Fruit fly (Drosophila melanogaster): ENCODE data around the gene CG32365.

Gene CG32365

DNA sequence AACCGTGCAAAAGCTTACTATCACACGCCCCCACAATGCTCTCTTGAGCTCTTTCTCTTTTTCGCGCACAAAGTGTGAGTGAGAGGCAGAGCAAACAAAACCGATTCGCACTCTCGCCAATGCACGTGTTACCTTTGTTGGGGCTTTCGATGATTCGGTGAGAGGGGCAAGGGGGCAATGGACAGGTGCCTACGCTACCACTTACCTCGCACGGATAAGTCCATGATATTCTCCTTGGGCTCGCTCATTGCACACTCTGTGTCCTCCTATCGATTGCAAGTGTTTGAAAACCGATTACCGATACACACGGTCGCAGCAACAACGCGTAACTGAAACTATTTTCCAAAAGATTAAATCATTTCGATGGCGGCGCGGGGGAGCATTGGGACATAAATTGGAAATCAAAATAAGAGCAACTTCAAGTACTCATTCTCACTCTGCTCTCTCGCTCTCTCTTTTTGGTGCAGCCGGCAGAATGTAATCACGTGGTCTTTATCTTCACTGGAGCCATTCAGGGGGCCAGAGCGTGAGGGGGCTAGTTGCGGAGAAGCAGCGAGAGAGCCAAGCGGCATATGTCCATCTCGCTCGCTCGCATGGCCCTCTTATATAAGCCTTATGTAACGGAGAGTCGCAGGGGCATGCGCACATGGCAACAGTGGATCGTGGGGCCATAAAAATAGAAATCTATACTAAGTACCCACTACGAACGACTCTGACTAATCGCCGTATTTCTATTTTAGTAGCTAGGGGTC is 1.6 kb upstream of the CG32365 start, which contains the start of gene Pdp1 (continued):
- TF ChIP-seq h (optimal IDR thresholded peaks at IDR 0.05) = no peak
- TF ChIP-seq CG6175 (GFP tag; IDR thresholded peaks at IDR 0.05) = no peak
- peak; percentile 42 for TF ChIP-seq tap (tag; optimal IDR thresholded peaks at IDR 0.05)
- TF ChIP-seq chif (GFP tag; optimal IDR thresholded peaks at IDR 0.05) = no peak
- peak; percentile 64 for TF ChIP-seq GATAe (GFP tag; conservative IDR thresholded peaks at IDR 0.05)
- TF ChIP-seq CG8290 (GFP tag; optimal IDR thresholded peaks at IDR 0.05) = no peak
- TF ChIP-seq CG8290 (tag; optimal IDR thresholded peaks at IDR 0.05) = peak; percentile 22 to 86
- TF ChIP-seq jigr1 (GFP tag; IDR thresholded peaks at IDR 0.05) = no peak
- TF ChIP-seq slp2 (GFP tag; optimal IDR thresholded peaks at IDR 0.05) = no peak
- TF ChIP-seq CTCF (GFP tag; optimal IDR thresholded peaks at IDR 0.05) = no peak
- no peak for TF ChIP-seq CG2889 (GFP tag; IDR thresholded peaks at IDR 0.05)
- TF ChIP-seq BtbVII (GFP tag; optimal IDR thresholded peaks at IDR 0.05) = peak; percentile 22
- TF ChIP-seq Asciz (GFP tag; optimal IDR thresholded peaks at IDR 0.05) = no peak
- no peak for TF ChIP-seq CG5245 (GFP tag; optimal IDR thresholded peaks at IDR 0.05)
- TF ChIP-seq MTF-1 (GFP tag; optimal IDR thresholded peaks at IDR 0.05; ENCODE audit: borderline replicate concordance) = no peak
- peak; percentile 58 for TF ChIP-seq gcm (GFP tag; optimal IDR thresholded peaks at IDR 0.05)
- TF ChIP-seq CG7928 (GFP tag; optimal IDR thresholded peaks at IDR 0.05) = no peak
- no peak for TF ChIP-seq Side (GFP tag; optimal IDR thresholded peaks at IDR 0.05)
- TF ChIP-seq HLHmδ (GFP tag; optimal IDR thresholded peaks at IDR 0.05) = peak; percentile 32
- TF ChIP-seq yki (optimal IDR thresholded peaks at IDR 0.05) = peak; percentile 60
- peak; percentile 98 for TF ChIP-seq Hey (tag; optimal IDR thresholded peaks at IDR 0.05)
- no peak for TF ChIP-seq luna (GFP tag; optimal IDR thresholded peaks at IDR 0.05)
- no peak for TF ChIP-seq maf-S (GFP tag; optimal IDR thresholded peaks at IDR 0.05)
- TF ChIP-seq ap (GFP tag; IDR thresholded peaks at IDR 0.05) = no peak
- TF ChIP-seq sim (GFP tag; IDR thresholded peaks at IDR 0.05) = no peak
- TF ChIP-seq Six4 (GFP tag; optimal IDR thresholded peaks at IDR 0.05) = no peak
- no peak for TF ChIP-seq NK7.1 (GFP tag; optimal IDR thresholded peaks at IDR 0.05)
- TF ChIP-seq CG11085 (GFP tag; IDR thresholded peaks at IDR 0.05) = no peak
- TF ChIP-seq CG4360 (GFP tag; IDR thresholded peaks at IDR 0.05) = no peak
- TF ChIP-seq CG1602 (GFP tag; optimal IDR thresholded peaks at IDR 0.05) = no peak
- TF ChIP-seq Ets97D (GFP tag; optimal IDR thresholded peaks at IDR 0.05) = no peak
- no peak for TF ChIP-seq CG1792 (GFP tag; optimal IDR thresholded peaks at IDR 0.05)
- no peak for TF ChIP-seq CG7786 (GFP tag; optimal IDR thresholded peaks at IDR 0.05)
- no peak for TF ChIP-seq Doc2 (GFP tag; IDR thresholded peaks at IDR 0.05)
- TF ChIP-seq tgo (GFP tag; IDR thresholded peaks at IDR 0.05) = no peak
- TF ChIP-seq CG6254 (GFP tag; optimal IDR thresholded peaks at IDR 0.05) = no peak
- peak; percentile 54 for TF ChIP-seq Bgb (GFP tag; IDR thresholded peaks at IDR 0.05; ENCODE audit: partially characterized antibody)
- TF ChIP-seq dpn (GFP tag; optimal IDR thresholded peaks at IDR 0.05) = no peak
- TF ChIP-seq CG16815 (GFP tag; optimal IDR thresholded peaks at IDR 0.05) = no peak
- no peak for TF ChIP-seq CG18599 (GFP tag; optimal IDR thresholded peaks at IDR 0.05)
- TF ChIP-seq CG14710 (tag; optimal IDR thresholded peaks at IDR 0.05) = no peak
- peak; percentile 14 for TF ChIP-seq CG4424 (GFP tag; optimal IDR thresholded peaks at IDR 0.05)
- TF ChIP-seq CG15601 (tag; optimal IDR thresholded peaks at IDR 0.05) = no peak
- no peak for TF ChIP-seq slou (GFP tag; optimal IDR thresholded peaks at IDR 0.05)
- no peak for TF ChIP-seq mam (GFP tag; optimal IDR thresholded peaks at IDR 0.05)
- TF ChIP-seq CG30020 (tag; optimal IDR thresholded peaks at IDR 0.05) = no peak
- TF ChIP-seq nmo (GFP tag; optimal IDR thresholded peaks at IDR 0.05) = no peak
- TF ChIP-seq Dip3 (GFP tag; optimal IDR thresholded peaks at IDR 0.05) = no peak
- TF ChIP-seq Ssrp (tag; optimal IDR thresholded peaks at IDR 0.05) = no peak
- TF ChIP-seq bbx (GFP tag; IDR thresholded peaks at IDR 0.05; ENCODE audit: partially characterized antibody) = peak; percentile 51
- TF ChIP-seq Mrtf (GFP tag; IDR thresholded peaks at IDR 0.05) = peak; percentile 40; the same call in 2 of the 3 replicates
- peak; percentile 8 for TF ChIP-seq CG13296 (GFP tag; optimal IDR thresholded peaks at IDR 0.05)

Measured in whole organism, embryonic.